Worm (Caenorhabditis elegans) whole organism, mixed stage, embryonic: ENCODE data around the gene lgc-36.

Experiments used
- M03D4.4 ChIP-seq: sonication (generic microtip); optimal IDR thresholded peaks from 2 replicates; lab custom pipeline; 2017; ENCODE audit warnings: mild to moderate bottlenecking, missing genetic modification characterization, missing compliant biosample characterization
- ceh-39 ChIP-seq: fragments of 150-350 bp; optimal IDR thresholded peaks from 2 replicates; lab custom pipeline; 2014; ENCODE audit warnings: missing biosample characterization, missing genetic modification characterization
- ceh-43 ChIP-seq: fragments of 200-800 bp; sonication (Bioruptor generic); optimal IDR thresholded peaks from 2 replicates; lab custom pipeline; 2018; ENCODE audit warnings: mild to moderate bottlenecking, missing genetic modification characterization, moderate library complexity, missing compliant biosample characterization
- ces-1 ChIP-seq: fragments of 150-350 bp; optimal IDR thresholded peaks from 2 replicates; lab custom pipeline; 2014; ENCODE audit warnings: missing biosample characterization, missing genetic modification reagents, missing genetic modification characterization
- hlh-1 ChIP-seq: fragments of 150-350 bp; optimal IDR thresholded peaks from 2 replicates; lab custom pipeline; 2014; ENCODE audit warnings: missing biosample characterization, missing genetic modification reagents, missing genetic modification characterization
- lin-32 ChIP-seq: fragments of 200-800 bp; sonication (Bioruptor generic); optimal IDR thresholded peaks from 2 replicates; lab custom pipeline; 2018; ENCODE audit warnings: mild to moderate bottlenecking, missing genetic modification characterization, missing compliant biosample characterization
- mep-1 ChIP-seq: fragments of 150-350 bp; optimal IDR thresholded peaks from 2 replicates; lab custom pipeline; 2017; ENCODE audit warnings: missing biosample characterization, missing genetic modification reagents, missing genetic modification characterization, inconsistent platforms
- nhr-237 ChIP-seq: fragments of 150-350 bp; optimal IDR thresholded peaks from 2 replicates; lab custom pipeline; 2014; ENCODE audit warnings: missing biosample characterization, missing genetic modification characterization
- pha-4 ChIP-seq: fragments of 150-350 bp; optimal IDR thresholded peaks from 2 replicates; lab custom pipeline; 2018; ENCODE audit warnings: missing biosample characterization, missing genetic modification reagents, missing genetic modification characterization
- unc-120 ChIP-seq: sonication (generic microtip); optimal IDR thresholded peaks from 2 replicates; lab custom pipeline; 2017; ENCODE audit warnings: missing genetic modification characterization, missing compliant biosample characterization; ENCODE audit not compliant: poor library complexity, severe bottlenecking

The lgc-36 gene

DNA sequence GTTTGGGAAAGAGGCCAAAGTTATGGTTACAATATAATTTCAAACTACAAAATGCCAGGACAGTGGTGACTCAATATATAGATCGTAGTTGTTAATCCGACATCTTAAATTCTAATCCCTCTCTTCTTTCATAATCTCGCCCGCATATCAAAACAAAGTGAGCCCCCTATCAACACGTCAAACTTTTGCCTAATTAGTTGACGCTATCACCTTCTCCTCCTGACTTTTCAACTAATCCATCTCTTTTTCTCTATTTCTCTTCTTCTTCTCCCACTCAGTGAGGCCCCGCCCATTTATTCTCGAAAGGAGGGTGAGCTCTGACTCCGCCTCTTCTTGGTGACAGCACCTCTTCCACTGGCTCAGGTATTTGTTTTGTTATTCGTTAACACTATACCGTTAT, 47.5 kb downstream of the lgc-36 start:
- TF ChIP-seq lin-32 (GFP tag; lab: Kevin White, UChicago): no peak
- TF ChIP-seq nhr-237 (tag; lab: Kevin White, UChicago): no peak
- TF ChIP-seq pha-4 (tag; lab: Kevin White, UChicago): no peak
- TF ChIP-seq M03D4.4 (tag; lab: Kevin White, UChicago): no peak
- TF ChIP-seq ceh-39: no peak

DNA sequence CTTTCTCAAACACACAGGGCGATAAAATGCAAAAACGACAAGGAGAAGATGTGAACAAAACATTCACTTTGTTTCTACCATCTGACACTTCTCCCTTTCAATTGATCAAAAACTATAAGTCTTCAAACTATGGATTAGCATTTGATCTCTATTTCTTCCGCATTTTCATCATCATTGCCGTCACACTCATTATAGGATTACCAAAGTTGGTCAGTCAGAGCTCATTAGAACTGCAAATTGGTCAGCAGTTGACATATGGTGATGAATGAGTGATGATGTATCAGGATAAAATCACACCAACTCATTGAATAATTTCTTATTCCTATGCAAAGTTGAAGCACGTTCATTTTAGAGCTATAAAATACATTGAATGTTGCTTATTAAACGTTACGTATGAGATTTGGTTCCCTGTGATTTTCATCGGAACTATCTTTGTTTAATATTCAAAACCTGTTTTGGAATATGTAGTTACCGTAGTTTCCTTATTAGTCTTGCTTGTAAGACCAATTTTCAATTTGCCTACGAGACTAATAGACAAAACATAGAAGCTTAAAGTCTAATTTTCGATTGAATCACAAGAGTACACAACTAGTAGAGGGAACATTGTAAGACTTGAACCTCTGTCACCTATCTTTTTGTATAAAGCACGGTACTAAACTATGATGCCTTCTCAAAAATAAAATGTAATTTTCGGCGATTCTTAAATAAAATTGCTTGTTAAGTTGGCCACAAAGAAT, 49.2 kb downstream of the lgc-36 start:
- TF ChIP-seq ces-1 (GFP tag; lab: Kevin White, UChicago): peak; percentile 19
- TF ChIP-seq pha-4 (tag; lab: Kevin White, UChicago): no peak
- no peak for TF ChIP-seq hlh-1 (tag; lab: Kevin White, UChicago)
- no peak for TF ChIP-seq mep-1 (tag; lab: Kevin White, UChicago)
- TF ChIP-seq nhr-237 (tag; lab: Kevin White, UChicago): no peak
- no peak for TF ChIP-seq ceh-43
- TF ChIP-seq unc-120: no peak
